Worm (Caenorhabditis elegans) whole organism, L4/young adult: ENCODE results near the gene Y69E1A.5.

Experiments
- W03F9.2 ChIP-seq: fragments of 150-350 bp; optimal IDR thresholded peaks from 2 replicates; lab custom pipeline; 2014; ENCODE audit warnings: missing biosample characterization, missing genetic modification characterization
- dao-5 ChIP-seq: sonication (generic microtip); optimal IDR thresholded peaks from 2 replicates; lab custom pipeline; 2016; ENCODE audit warnings: missing genotype, missing genetic modification characterization, moderate library complexity, missing compliant biosample characterization
- him-1 ChIP-seq: sonication (generic microtip); optimal IDR thresholded peaks from 2 replicates; lab custom pipeline; 2016; ENCODE audit warnings: missing genotype, missing genetic modification reagents, missing genetic modification characterization, missing compliant biosample characterization

DNA sequence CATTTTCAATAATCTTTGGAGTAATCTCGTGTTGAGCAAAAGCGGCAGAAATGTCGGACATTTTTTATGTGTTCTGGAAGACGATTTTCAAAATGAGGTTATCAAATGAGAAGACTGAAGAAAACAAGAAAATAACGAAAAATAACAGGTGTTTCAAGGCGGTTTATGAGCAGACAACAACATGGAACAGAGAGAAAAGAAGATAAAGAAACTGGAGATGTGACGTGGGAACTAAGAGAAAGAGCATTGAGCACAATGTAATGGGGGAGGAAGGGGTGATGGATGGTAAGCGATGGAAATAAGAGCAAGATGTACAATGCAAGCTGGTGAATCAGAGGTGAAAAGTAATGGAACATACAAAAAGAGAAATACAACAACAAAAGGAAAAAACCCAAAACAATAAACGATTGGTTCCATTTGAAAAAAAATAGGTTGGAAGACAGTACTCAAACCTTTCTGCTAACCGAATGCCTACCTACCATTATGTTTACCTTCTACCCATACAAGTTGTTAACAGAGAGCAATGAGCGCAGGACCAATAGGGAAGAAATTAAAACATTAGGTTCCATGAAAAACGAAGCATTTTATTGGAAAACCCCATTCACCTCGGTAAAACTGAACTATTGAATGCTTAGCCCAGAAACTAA lies at the start of gene Y69E1A.5:
- no peak for TF ChIP-seq him-1 (tag; lab: Kevin White, UChicago)
- no peak for TF ChIP-seq W03F9.2 (tag; lab: Kevin White, UChicago)
- no peak for TF ChIP-seq dao-5 (tag; lab: Kevin White, UChicago)
